Fruit fly (Drosophila melanogaster): ENCODE measurements around the gene CG8892.

The CG8892 gene

dm6 chr2L:5006323-5006722, 24.9 kb upstream of the CG8892 start:
- peak; percentile 47 for TF ChIP-seq EcR (GFP tag; optimal IDR thresholded peaks at IDR 0.05)
- no peak for TF ChIP-seq Pif1A (GFP tag; optimal IDR thresholded peaks at IDR 0.05)

dm6 chr2L:5005464-5005764, 24.0 kb upstream of the CG8892 start:
- no peak for TF ChIP-seq CG13204 (GFP tag; optimal IDR thresholded peaks at IDR 0.05)
- TF ChIP-seq Pif1B (GFP tag; optimal IDR thresholded peaks at IDR 0.05): no peak
- TF ChIP-seq rn (GFP tag; IDR thresholded peaks at IDR 0.05): no peak
- no peak for TF ChIP-seq CG10348 (GFP tag; IDR thresholded peaks at IDR 0.05)
- no peak for TF ChIP-seq D1 (tag; optimal IDR thresholded peaks at IDR 0.05)
- TF ChIP-seq Ets98B (GFP tag; IDR thresholded peaks at IDR 0.05): no peak
- TF ChIP-seq CG34367 (tag; optimal IDR thresholded peaks at IDR 0.05): no peak
- no peak for TF ChIP-seq EcR (GFP tag; optimal IDR thresholded peaks at IDR 0.05)
- TF ChIP-seq gl (tag; optimal IDR thresholded peaks at IDR 0.05): no peak
- TF ChIP-seq Snoo (tag; optimal IDR thresholded peaks at IDR 0.05): no peak
- no peak for TF ChIP-seq CG17806 (tag; optimal IDR thresholded peaks at IDR 0.05)
- TF ChIP-seq Pif1A (GFP tag; optimal IDR thresholded peaks at IDR 0.05): no peak

dm6 chr2L:5004677-5005463, 23.5 kb upstream of the CG8892 start:
- peak; percentile 89 for TF ChIP-seq CG9948 (tag; optimal IDR thresholded peaks at IDR 0.05)
- peak; percentile 41 for TF ChIP-seq D1 (tag; optimal IDR thresholded peaks at IDR 0.05)
- peak; percentile 94 for TF ChIP-seq CG4496 (GFP tag; IDR thresholded peaks at IDR 0.05)
- peak; percentile 90 for TF ChIP-seq CG15710 (tag; optimal IDR thresholded peaks at IDR 0.05)
- peak; percentile 81 for TF ChIP-seq CG8301 (tag; optimal IDR thresholded peaks at IDR 0.05)
- peak; percentile 73 for TF ChIP-seq gl (tag; optimal IDR thresholded peaks at IDR 0.05)
- peak; percentile 90 for TF ChIP-seq Pif1A (GFP tag; optimal IDR thresholded peaks at IDR 0.05)
- TF ChIP-seq CG13204 (GFP tag; optimal IDR thresholded peaks at IDR 0.05): peak; percentile 69
- TF ChIP-seq fd96Ca (GFP tag; IDR thresholded peaks at IDR 0.05): peak; percentile 90
- peak; percentile 91 for TF ChIP-seq CG12605 (GFP tag; IDR thresholded peaks at IDR 0.05)
- peak; percentile 86 for TF ChIP-seq Pif1B (GFP tag; optimal IDR thresholded peaks at IDR 0.05)
- TF ChIP-seq CG34367 (tag; optimal IDR thresholded peaks at IDR 0.05): peak; percentile 88
- TF ChIP-seq Ets98B (GFP tag; IDR thresholded peaks at IDR 0.05): peak; percentile 88
- peak; percentile 89 for TF ChIP-seq CG32121 (GFP tag; IDR thresholded peaks at IDR 0.05)
- TF ChIP-seq Snoo (tag; optimal IDR thresholded peaks at IDR 0.05): peak; percentile 70
- peak; percentile 76 for TF ChIP-seq CG10348 (GFP tag; IDR thresholded peaks at IDR 0.05)
- TF ChIP-seq rn (GFP tag; IDR thresholded peaks at IDR 0.05): peak; percentile 61; the same call in 1 of the 2 replicates
- TF ChIP-seq CG14655 (GFP tag; optimal IDR thresholded peaks at IDR 0.05): peak; percentile 83
- peak; percentile 90 for TF ChIP-seq CG8159 (tag; optimal IDR thresholded peaks at IDR 0.05)
- TF ChIP-seq CG17806 (tag; optimal IDR thresholded peaks at IDR 0.05): peak; percentile 89
- TF ChIP-seq EcR (GFP tag; optimal IDR thresholded peaks at IDR 0.05): peak; percentile 38

DNA sequence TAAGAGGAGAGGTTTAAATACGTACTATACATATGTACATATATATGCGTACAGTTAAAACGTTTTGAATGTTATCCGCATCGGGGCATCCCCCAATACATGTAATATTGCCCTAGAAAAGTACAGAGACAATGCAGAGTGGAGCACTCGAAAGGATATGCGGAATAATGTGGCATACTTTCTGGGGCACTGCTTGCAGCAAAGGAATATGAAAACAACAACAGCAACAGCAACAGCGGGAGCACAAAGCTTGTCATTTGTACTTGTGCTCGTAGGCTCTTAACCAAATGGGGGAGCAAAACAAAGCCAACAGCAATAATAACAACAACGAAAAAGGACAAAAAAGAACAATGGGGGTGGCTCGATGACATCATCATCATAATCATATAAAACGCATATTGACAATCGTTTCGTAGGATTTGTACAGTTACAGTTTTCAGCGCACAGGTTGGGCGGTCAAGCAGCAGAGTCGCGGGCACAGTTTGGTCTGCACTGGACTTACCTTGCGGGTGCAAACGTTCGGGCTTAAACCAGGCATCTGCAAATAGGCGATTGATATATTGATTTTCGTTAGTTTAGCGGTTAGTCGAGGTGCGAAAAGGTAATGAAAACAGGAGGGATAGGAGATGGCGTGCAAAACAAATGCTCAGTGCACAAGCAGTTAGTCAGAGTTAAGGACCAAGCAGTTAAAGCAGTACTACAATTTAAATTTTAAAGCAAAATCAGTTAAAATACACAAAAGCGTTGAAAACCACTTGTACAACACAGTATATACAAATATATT, 22.5 kb upstream of the CG8892 start:
- no peak for TF ChIP-seq CG10348 (GFP tag; IDR thresholded peaks at IDR 0.05)
- TF ChIP-seq CG8159 (tag; optimal IDR thresholded peaks at IDR 0.05): no peak
- TF ChIP-seq fd96Ca (GFP tag; IDR thresholded peaks at IDR 0.05): no peak
- no peak for TF ChIP-seq Pif1A (GFP tag; optimal IDR thresholded peaks at IDR 0.05)
- TF ChIP-seq CG34367 (tag; optimal IDR thresholded peaks at IDR 0.05): no peak
- no peak for TF ChIP-seq Snoo (tag; optimal IDR thresholded peaks at IDR 0.05)
- no peak for TF ChIP-seq Ets98B (GFP tag; IDR thresholded peaks at IDR 0.05)
- TF ChIP-seq CG12605 (GFP tag; IDR thresholded peaks at IDR 0.05): no peak

- TF ChIP-seq Pif1A (GFP tag; optimal IDR thresholded peaks at IDR 0.05) (peak; percentile 34), CG32121 (GFP tag; IDR thresholded peaks at IDR 0.05) (peak; percentile 49; the same call in 1 of the 2 replicates), CG12605 (GFP tag; IDR thresholded peaks at IDR 0.05) (peak; percentile 60; the same call in 1 of the 2 replicates), CG15710 (tag; optimal IDR thresholded peaks at IDR 0.05) (peak; percentile 15), CG34367 (tag; optimal IDR thresholded peaks at IDR 0.05) (no peak), gl (tag; optimal IDR thresholded peaks at IDR 0.05) (no peak), CG8159 (tag; optimal IDR thresholded peaks at IDR 0.05) (no peak), CG8301 (tag; optimal IDR thresholded peaks at IDR 0.05) (peak; percentile 16), rn (GFP tag; IDR thresholded peaks at IDR 0.05) (no peak), CG10348 (GFP tag; IDR thresholded peaks at IDR 0.05) (no peak), CG14655 (GFP tag; optimal IDR thresholded peaks at IDR 0.05) (peak; percentile 45), CG13204 (GFP tag; optimal IDR thresholded peaks at IDR 0.05) (no peak), CG17806 (tag; optimal IDR thresholded peaks at IDR 0.05) (no peak), Pif1B (GFP tag; optimal IDR thresholded peaks at IDR 0.05) (no peak), Ets98B (GFP tag; IDR thresholded peaks at IDR 0.05) (peak; percentile 75), CG9948 (tag; optimal IDR thresholded peaks at IDR 0.05) (no peak), CG4496 (GFP tag; IDR thresholded peaks at IDR 0.05) (peak; percentile 65; the same call in 2 of the 3 replicates), Snoo (tag; optimal IDR thresholded peaks at IDR 0.05) (no peak), fd96Ca (GFP tag; IDR thresholded peaks at IDR 0.05) (peak; percentile 57; the same call in 1 of the 3 replicates), D1 (tag; optimal IDR thresholded peaks at IDR 0.05) (no peak), EcR (GFP tag; optimal IDR thresholded peaks at IDR 0.05) (no peak)
Measured at dm6 chr2L:5002711-5003402, 21.5 kb upstream of the CG8892 start.
